Worm (Caenorhabditis elegans) whole organism, late embryonic: ENCODE data around the gene srr-10.

Experiments
- K09A11.1 ChIP-seq: sonication (generic microtip); optimal IDR thresholded peaks from 2 replicates; lab custom pipeline; 2017; ENCODE audit warnings: antibody characterized with exemption, mild to moderate bottlenecking, missing genetic modification characterization, missing compliant biosample characterization; ENCODE audit not compliant: insufficient read depth
- ahr-1 ChIP-seq: sonication (generic microtip); optimal IDR thresholded peaks from 2 replicates; lab custom pipeline; 2016; ENCODE audit warnings: missing genetic modification characterization, missing compliant biosample characterization
- ama-1 ChIP-seq: fragments of 150-350 bp; optimal IDR thresholded peaks from 2 replicates; lab custom pipeline; 2014
- ceh-18 ChIP-seq: sonication (generic microtip); optimal IDR thresholded peaks from 2 replicates; lab custom pipeline; 2016; ENCODE audit warnings: missing genetic modification characterization, missing compliant biosample characterization
- ceh-6 ChIP-seq: fragments of 200-800 bp; sonication (Bioruptor generic); optimal IDR thresholded peaks from 2 replicates; lab custom pipeline; 2018; ENCODE audit warnings: mild to moderate bottlenecking, missing genetic modification characterization, missing compliant biosample characterization
- ceh-9 ChIP-seq: sonication (generic microtip); optimal IDR thresholded peaks from 2 replicates; lab custom pipeline; 2016; ENCODE audit warnings: mild to moderate bottlenecking, missing genetic modification characterization, inconsistent platforms, missing compliant biosample characterization
- elt-2 ChIP-seq: sonication (generic microtip); optimal IDR thresholded peaks from 2 replicates; lab custom pipeline; 2016; ENCODE audit warnings: missing genetic modification reagents, missing genetic modification characterization, missing compliant biosample characterization
- odd-2 ChIP-seq: sonication (generic microtip); optimal IDR thresholded peaks from 2 replicates; lab custom pipeline; 2017; ENCODE audit warnings: antibody characterized with exemption, mild to moderate bottlenecking, missing genetic modification characterization, missing compliant biosample characterization
- pat-9 ChIP-seq: fragments of 200-800 bp; sonication (Bioruptor generic); optimal IDR thresholded peaks from 2 replicates; lab custom pipeline; 2018; ENCODE audit warnings: mild to moderate bottlenecking, missing genetic modification characterization, moderate library complexity, missing compliant biosample characterization
- pha-4 ChIP-seq: fragments of 150-350 bp; optimal IDR thresholded peaks from 2 replicates; lab custom pipeline; 2018; ENCODE audit warnings: missing biosample characterization, missing genetic modification reagents, missing genetic modification characterization
- rnt-1 ChIP-seq: sonication (generic microtip); optimal IDR thresholded peaks from 2 replicates; lab custom pipeline; 2016; ENCODE audit warnings: missing genetic modification characterization, missing compliant biosample characterization

DNA sequence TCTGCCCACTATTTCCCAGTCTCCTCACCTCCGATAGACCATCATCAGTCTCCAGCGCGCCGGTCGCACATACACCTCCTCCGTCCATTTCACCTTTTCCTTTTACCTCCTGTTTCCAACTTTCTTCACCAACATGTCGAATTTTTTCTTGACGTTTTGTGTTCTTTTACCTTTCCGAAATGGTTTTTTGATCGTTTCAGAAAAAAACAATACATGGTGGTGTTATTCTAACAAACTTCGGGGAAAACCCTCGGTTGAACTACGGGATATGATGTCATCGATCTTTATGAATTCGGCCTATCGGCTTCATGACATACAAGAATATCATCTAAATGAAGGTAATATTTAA lies 6.8 kb upstream of the srr-10 start, which contains the start of gene Y97E10C.1:
- TF ChIP-seq odd-2 (tag; lab: Kevin White, UChicago) (no peak), ceh-6 (no peak), K09A11.1 (tag; lab: Kevin White, UChicago) (no peak), ceh-9 (tag; lab: Kevin White, UChicago) (no peak), ceh-18 (tag; lab: Kevin White, UChicago) (no peak), pha-4 (tag; lab: Kevin White, UChicago) (no peak), elt-2 (tag; lab: Kevin White, UChicago) (no peak), ama-1 (lab: Kevin White, UChicago) (no peak), rnt-1 (tag; lab: Kevin White, UChicago) (no peak), pat-9 (tag; lab: Kevin White, UChicago) (no peak), ahr-1 (no peak)
